Worm (Caenorhabditis elegans) whole organism, L3 larva: ENCODE results near the gene str-262.

Experiments used
- nhr-28 ChIP-seq: fragments of 150-350 bp; optimal IDR thresholded peaks from 2 replicates; lab custom pipeline; 2014; ENCODE audit warnings: missing biosample characterization, missing genetic modification characterization
- unc-62 ChIP-seq: fragments of 150-350 bp; sonication (generic microtip); optimal IDR thresholded peaks from 4 replicates; lab custom pipeline; 2014; ENCODE audit warnings: missing biosample characterization, missing genetic modification reagents, missing genetic modification characterization

DNA sequence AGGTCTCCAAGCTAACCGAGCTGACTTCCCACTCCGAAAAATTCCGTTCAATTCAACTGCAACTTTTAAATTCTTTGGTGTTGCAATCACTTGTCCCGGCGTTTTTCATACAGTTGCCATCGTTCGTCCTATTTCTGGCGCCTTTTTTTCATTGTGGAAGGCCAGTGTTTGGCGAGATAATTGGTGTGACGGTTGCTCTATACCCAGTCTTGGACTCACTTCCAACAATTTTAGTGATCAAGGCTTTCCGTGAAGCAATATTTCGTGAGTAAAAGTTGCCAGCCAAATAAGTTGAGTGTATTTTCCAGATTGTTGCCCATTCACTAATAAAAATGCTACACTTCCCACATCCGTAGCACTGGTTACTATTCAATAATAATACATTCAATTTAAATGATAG is 19.6 kb upstream of the str-262 start:
- TF ChIP-seq nhr-28 (no peak), unc-62 (no peak)
